Worm (Caenorhabditis elegans) whole organism, L3 larva: Measurements from ENCODE around the gene dmsr-1.
"Not testable (repeated sequence)": the region's sequence is repeated elsewhere in the genome, so short reads cannot be mapped to it uniquely, and the experiment has no call there.

Experiments used
- ama-1 ChIP-seq: fragments of 150-350 bp; optimal IDR thresholded peaks from 2 replicates; lab custom pipeline; 2018
- ceh-82 ChIP-seq: fragments of 150-350 bp; optimal IDR thresholded peaks from 2 replicates; lab custom pipeline; 2014; ENCODE audit warnings: missing biosample characterization, missing genetic modification characterization
- jun-1 ChIP-seq: fragments of 150-350 bp; optimal IDR thresholded peaks from 2 replicates; lab custom pipeline; 2014; ENCODE audit warnings: missing biosample characterization, missing genetic modification reagents, missing genetic modification characterization
- lin-15B ChIP-seq: fragments of 150-350 bp; optimal IDR thresholded peaks from 2 replicates; lab custom pipeline; 2014; ENCODE audit warnings: missing biosample characterization, missing genetic modification characterization
- nfya-1 ChIP-seq: sonication (generic microtip); optimal IDR thresholded peaks from 2 replicates; lab custom pipeline; 2017; ENCODE audit warnings: missing genetic modification characterization, mild to moderate bottlenecking, missing compliant biosample characterization, antibody characterized with exemption, moderate library complexity; ENCODE audit not compliant: insufficient read depth
- nhr-12 ChIP-seq: fragments of 150-350 bp; optimal IDR thresholded peaks from 2 replicates; lab custom pipeline; 2014; ENCODE audit warnings: missing biosample characterization, missing genetic modification characterization
- nhr-23 ChIP-seq: fragments of 150-350 bp; optimal IDR thresholded peaks from 2 replicates; lab custom pipeline; 2014; ENCODE audit warnings: missing biosample characterization, missing genetic modification reagents, missing genetic modification characterization
- pha-4 ChIP-seq: fragments of 150-350 bp; optimal IDR thresholded peaks from 2 replicates; lab custom pipeline; 2014; ENCODE audit warnings: missing biosample characterization, missing genetic modification reagents, missing genetic modification characterization
- pqm-1 ChIP-seq: fragments of 150-350 bp; optimal IDR thresholded peaks from 2 replicates; lab custom pipeline; 2017; ENCODE audit warnings: missing biosample characterization, missing genetic modification characterization, inconsistent platforms
- skn-1 ChIP-seq: fragments of 150-350 bp; optimal IDR thresholded peaks from 2 replicates; lab custom pipeline; 2014; ENCODE audit warnings: missing biosample characterization, missing genetic modification characterization
- zag-1 ChIP-seq: fragments of 150-350 bp; optimal IDR thresholded peaks from 2 replicates; lab custom pipeline; 2014; ENCODE audit warnings: missing biosample characterization, missing genetic modification characterization

ce11 chrV:11396134-11396533, 42.4 kb upstream of the dmsr-1 start, which contains the start of gene nas-18:
- not testable (repeated sequence) for TF ChIP-seq zag-1; ceh-82; lin-15B (tag; lab: Kevin White, UChicago); jun-1 (tag; lab: Kevin White, UChicago); pqm-1 (tag; lab: Kevin White, UChicago); ama-1; nhr-23 (tag; lab: Kevin White, UChicago); nfya-1 (tag; lab: Kevin White, UChicago); pha-4 (tag; lab: Kevin White, UChicago); skn-1 (tag; lab: Kevin White, UChicago); nhr-12 (tag; lab: Kevin White, UChicago)
